Fruit fly (Drosophila melanogaster): ENCODE results near the gene mtgo.

DNA sequence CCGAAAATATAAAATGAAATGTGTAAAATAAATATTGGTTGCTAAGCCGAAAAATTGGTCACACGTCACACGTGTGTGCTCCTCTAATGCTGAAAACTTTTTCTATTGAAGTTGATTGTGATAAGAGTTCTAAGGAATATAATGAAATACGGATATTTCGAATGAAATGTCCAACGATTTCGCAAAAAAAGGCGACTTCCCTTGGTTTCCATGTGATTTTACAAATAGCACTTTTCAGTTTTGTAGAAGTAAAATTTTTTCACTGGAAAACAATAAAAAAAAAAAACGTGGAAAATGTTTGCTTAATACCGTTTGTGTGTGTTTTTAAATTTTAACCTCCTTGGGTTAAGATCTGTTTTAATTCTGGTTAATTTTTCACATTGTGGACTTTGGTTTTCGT lies 18.2 kb upstream of the mtgo start:
- TF ChIP-seq psq (optimal IDR thresholded peaks at IDR 0.05), result no peak
- no peak for TF ChIP-seq h (optimal IDR thresholded peaks at IDR 0.05)
- TF ChIP-seq Myc (optimal IDR thresholded peaks at IDR 0.05), result no peak
- no peak for TF ChIP-seq insv (optimal IDR thresholded peaks at IDR 0.05)
- TF ChIP-seq Sin3A (optimal IDR thresholded peaks at IDR 0.05), result no peak
- TF ChIP-seq ttk (optimal IDR thresholded peaks at IDR 0.05), result no peak
